Worm (Caenorhabditis elegans): ENCODE measurements around the gene C44H4.8.

ce11 chrX:14566047-14566446, 28.9 kb upstream of the C44H4.8 start:
- no peak for TF ChIP-seq nhr-11 (tag; optimal IDR thresholded peaks at IDR 0.05)
- TF ChIP-seq efl-1 (optimal IDR thresholded peaks at IDR 0.05), result no peak
- TF ChIP-seq efl-1 (GFP tag; optimal IDR thresholded peaks at IDR 0.05 in 1 of 2), result no peak
- no peak for TF ChIP-seq pag-3 (tag; optimal IDR thresholded peaks at IDR 0.05; ENCODE audit: borderline replicate concordance, insufficient read depth)
- no peak for TF ChIP-seq aha-1 (tag; optimal IDR thresholded peaks at IDR 0.05)

Measured in whole organism, L1 larva.